Worm (Caenorhabditis elegans) whole organism, mixed stage, embryonic: ENCODE data around the gene mltn-6.

Experiments used
- M03D4.4 ChIP-seq: sonication (generic microtip); optimal IDR thresholded peaks from 2 replicates; lab custom pipeline; 2017; ENCODE audit warnings: mild to moderate bottlenecking, missing genetic modification characterization, missing compliant biosample characterization
- bed-3 ChIP-seq: fragments of 200-800 bp; sonication (Bioruptor generic); optimal IDR thresholded peaks from 3 replicates; lab custom pipeline; 2018; ENCODE audit warnings: mild to moderate bottlenecking, missing genetic modification characterization, moderate library complexity, missing compliant biosample characterization
- blmp-1 ChIP-seq: fragments of 150-350 bp; optimal IDR thresholded peaks from 2 replicates; lab custom pipeline; 2014; ENCODE audit warnings: missing biosample characterization, missing genetic modification characterization
- ceh-39 ChIP-seq: fragments of 150-350 bp; optimal IDR thresholded peaks from 2 replicates; lab custom pipeline; 2014; ENCODE audit warnings: missing biosample characterization, missing genetic modification characterization
- ceh-43 ChIP-seq: fragments of 200-800 bp; sonication (Bioruptor generic); optimal IDR thresholded peaks from 2 replicates; lab custom pipeline; 2018; ENCODE audit warnings: mild to moderate bottlenecking, missing genetic modification characterization, moderate library complexity, missing compliant biosample characterization
- ceh-83 ChIP-seq: fragments of 200-800 bp; sonication (Bioruptor generic); optimal IDR thresholded peaks from 2 replicates; lab custom pipeline; 2018; ENCODE audit warnings: mild to moderate bottlenecking, missing genetic modification characterization, missing compliant biosample characterization
- ces-1 ChIP-seq: fragments of 150-350 bp; optimal IDR thresholded peaks from 2 replicates; lab custom pipeline; 2014; ENCODE audit warnings: missing biosample characterization, missing genetic modification reagents, missing genetic modification characterization
- flh-1 ChIP-seq: fragments of 200-800 bp; sonication (Bioruptor generic); optimal IDR thresholded peaks from 2 replicates; lab custom pipeline; 2018; ENCODE audit warnings: mild to moderate bottlenecking, missing genetic modification characterization, moderate library complexity, missing compliant biosample characterization
- ham-2 ChIP-seq: fragments of 200-800 bp; sonication (Bioruptor generic); optimal IDR thresholded peaks from 2 replicates; lab custom pipeline; 2018; ENCODE audit warnings: mild to moderate bottlenecking, missing genetic modification characterization, missing compliant biosample characterization
- hlh-1 ChIP-seq: fragments of 150-350 bp; optimal IDR thresholded peaks from 2 replicates; lab custom pipeline; 2014; ENCODE audit warnings: missing biosample characterization, missing genetic modification reagents, missing genetic modification characterization
- lin-13 ChIP-seq: fragments of 150-350 bp; optimal IDR thresholded peaks from 2 replicates; lab custom pipeline; 2014; ENCODE audit warnings: missing biosample characterization, missing genetic modification characterization
- lin-32 ChIP-seq: fragments of 200-800 bp; sonication (Bioruptor generic); optimal IDR thresholded peaks from 2 replicates; lab custom pipeline; 2018; ENCODE audit warnings: mild to moderate bottlenecking, missing genetic modification characterization, missing compliant biosample characterization
- lsy-2 ChIP-seq: fragments of 150-350 bp; optimal IDR thresholded peaks from 2 replicates; lab custom pipeline; 2014; ENCODE audit warnings: missing biosample characterization, missing genetic modification characterization
- mab-5 ChIP-seq: fragments of 150-350 bp; optimal IDR thresholded peaks from 2 replicates; lab custom pipeline; 2014; ENCODE audit warnings: missing biosample characterization, missing genetic modification characterization
- mep-1 ChIP-seq: fragments of 150-350 bp; optimal IDR thresholded peaks from 2 replicates; lab custom pipeline; 2017; ENCODE audit warnings: missing biosample characterization, missing genetic modification reagents, missing genetic modification characterization, inconsistent platforms
- mls-2 ChIP-seq: sonication (generic microtip); optimal IDR thresholded peaks from 2 replicates; lab custom pipeline; 2016; ENCODE audit warnings: mild to moderate bottlenecking, missing genetic modification characterization, moderate library complexity, missing compliant biosample characterization
- nhr-12 ChIP-seq: fragments of 150-350 bp; optimal IDR thresholded peaks from 2 replicates; lab custom pipeline; 2014; ENCODE audit warnings: missing biosample characterization, missing genetic modification characterization
- nhr-2 ChIP-seq: fragments of 150-350 bp; optimal IDR thresholded peaks from 2 replicates; lab custom pipeline; 2014; ENCODE audit warnings: missing biosample characterization, missing genetic modification characterization
- nhr-237 ChIP-seq: fragments of 150-350 bp; optimal IDR thresholded peaks from 2 replicates; lab custom pipeline; 2014; ENCODE audit warnings: missing biosample characterization, missing genetic modification characterization
- nhr-28 ChIP-seq: fragments of 150-350 bp; optimal IDR thresholded peaks from 2 replicates; lab custom pipeline; 2014; ENCODE audit warnings: missing biosample characterization, missing genetic modification characterization
- nhr-76 ChIP-seq: sonication (generic microtip); optimal IDR thresholded peaks from 2 replicates; lab custom pipeline; 2017; ENCODE audit warnings: missing biosample characterization, missing genetic modification characterization
- sem-2 ChIP-seq: fragments of 200-800 bp; sonication (Bioruptor generic); optimal IDR thresholded peaks from 2 replicates; lab custom pipeline; 2018; ENCODE audit warnings: mild to moderate bottlenecking, missing genetic modification characterization, missing compliant biosample characterization
- snpc-4 ChIP-seq: fragments of 150-350 bp; optimal IDR thresholded peaks from 2 replicates; lab custom pipeline; 2014; ENCODE audit warnings: missing biosample characterization, missing genetic modification characterization
- sptf-1 ChIP-seq: sonication (generic microtip); optimal IDR thresholded peaks from 2 replicates; lab custom pipeline; 2017; ENCODE audit warnings: mild to moderate bottlenecking, missing genetic modification characterization, moderate library complexity, missing compliant biosample characterization
- tbx-8 ChIP-seq: fragments of 200-800 bp; sonication (Bioruptor generic); optimal IDR thresholded peaks from 2 replicates; lab custom pipeline; 2018; ENCODE audit warnings: mild to moderate bottlenecking, missing genetic modification characterization, moderate library complexity, missing compliant biosample characterization
- unc-120 ChIP-seq: sonication (generic microtip); optimal IDR thresholded peaks from 2 replicates; lab custom pipeline; 2017; ENCODE audit warnings: missing genetic modification characterization, missing compliant biosample characterization; ENCODE audit not compliant: poor library complexity, severe bottlenecking
- unc-62 ChIP-seq: fragments of 150-350 bp; optimal IDR thresholded peaks from 2 replicates; lab custom pipeline; 2014; ENCODE audit warnings: missing biosample characterization, missing genetic modification reagents, missing genetic modification characterization
- zip-8 ChIP-seq: fragments of 150-350 bp; optimal IDR thresholded peaks from 2 replicates; lab custom pipeline; 2014; ENCODE audit warnings: missing biosample characterization, missing genetic modification characterization
- ztf-11 ChIP-seq: fragments of 150-350 bp; optimal IDR thresholded peaks from 2 replicates; lab custom pipeline; 2014; ENCODE audit warnings: missing biosample characterization, missing genetic modification characterization

Gene mltn-6

DNA sequence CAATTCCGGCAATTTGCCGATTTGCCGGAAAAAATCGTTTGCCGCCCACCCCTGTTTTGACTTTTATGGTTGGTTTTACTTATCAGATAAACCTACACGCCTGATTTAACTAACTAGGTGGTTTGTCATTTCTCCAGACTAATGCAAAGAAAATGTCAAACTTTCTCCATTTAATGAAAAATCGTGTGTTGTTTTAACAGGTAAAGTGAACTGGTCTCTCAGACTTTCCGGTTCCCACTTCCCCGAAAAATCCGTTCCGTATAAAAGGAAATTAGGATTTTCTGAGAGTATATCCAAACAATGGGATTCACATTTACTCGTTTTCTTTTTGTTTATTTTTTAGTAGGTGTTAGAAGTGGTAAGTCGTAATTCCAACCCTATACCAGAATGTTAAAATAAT, at the start of gene mltn-6:
Gene mltn-6 (plus strand): TSS at position 301 of the 400 bp plus-strand sequence.
- TF ChIP-seq lsy-2 (tag; lab: Kevin White, UChicago) (no peak), ces-1 (no peak), bed-3 (no peak), nhr-12 (tag; lab: Kevin White, UChicago) (no peak), mep-1 (tag; lab: Kevin White, UChicago) (no peak), unc-120 (tag; lab: Kevin White, UChicago) (no peak), ztf-11 (tag; lab: Kevin White, UChicago) (no peak), lin-32 (no peak), nhr-76 (tag; lab: Kevin White, UChicago) (no peak), zip-8 (tag; lab: Kevin White, UChicago) (no peak)
- TF ChIP-seq, all 35 proteins: peak for 0

DNA sequence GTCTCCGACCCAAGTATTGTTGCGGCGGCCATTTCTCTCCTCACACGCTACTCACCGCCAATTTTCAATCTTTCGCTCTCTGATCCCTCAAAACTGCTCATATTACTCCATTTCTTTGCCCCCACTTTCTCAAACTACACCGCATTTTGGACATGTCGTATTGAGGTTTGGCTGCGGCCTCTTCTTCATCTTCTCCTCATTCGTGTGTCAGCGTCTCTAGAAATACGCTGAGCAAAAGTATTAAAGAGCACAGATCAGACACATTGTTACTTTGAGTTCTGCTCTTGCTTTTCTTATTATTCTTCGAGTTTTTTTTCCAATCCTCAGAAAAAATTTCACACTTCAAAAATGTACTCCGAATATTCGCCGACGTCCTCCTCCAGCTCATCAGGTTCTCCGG, 44.7 kb upstream of the mltn-6 start:
- TF ChIP-seq lin-32 (no peak), flh-1 (no peak), tbx-8 (no peak), ceh-43 (GFP tag; lab: Kevin White, UChicago) (no peak), lin-13 (no peak), ztf-11 (tag; lab: Kevin White, UChicago) (no peak), mls-2 (tag; lab: Kevin White, UChicago) (no peak), mep-1 (tag; lab: Kevin White, UChicago) (no peak)

DNA sequence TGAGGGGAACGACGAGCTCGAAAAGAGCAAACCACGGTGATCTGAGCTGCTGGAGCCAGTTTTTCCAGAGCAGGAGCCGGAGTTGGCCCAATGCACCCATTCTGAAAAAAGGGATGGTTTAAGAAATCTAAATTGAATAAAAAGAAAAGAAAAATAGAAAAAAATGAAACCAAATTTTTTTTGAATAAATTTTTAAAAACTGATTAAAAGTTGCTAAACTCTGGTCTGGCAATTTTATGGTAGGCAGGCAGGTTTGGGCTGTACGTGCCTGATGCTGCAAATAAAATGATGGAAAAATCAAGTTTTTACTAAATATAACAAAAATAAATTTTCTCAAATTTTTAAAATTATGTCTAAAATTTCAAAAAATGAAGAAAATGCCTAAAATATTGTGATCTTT, 34.1 kb upstream of the mltn-6 start, which contains the start of gene abt-4:
Gene abt-4 (minus strand): TSS at position 101 of the 400 bp plus-strand sequence.
- TF ChIP-seq hlh-1 (tag; lab: Kevin White, UChicago) (no peak), ceh-39 (no peak), ztf-11 (tag; lab: Kevin White, UChicago) (no peak), sptf-1 (tag; lab: Kevin White, UChicago) (no peak), nhr-76 (tag; lab: Kevin White, UChicago) (no peak), sem-2 (no peak), nhr-28 (tag; lab: Kevin White, UChicago) (no peak), flh-1 (no peak), blmp-1 (tag; lab: Kevin White, UChicago) (no peak), ceh-83 (no peak), unc-120 (tag; lab: Kevin White, UChicago) (no peak), M03D4.4 (tag; lab: Kevin White, UChicago) (no peak), mab-5 (tag; lab: Kevin White, UChicago) (no peak), zip-8 (tag; lab: Kevin White, UChicago) (no peak)

DNA sequence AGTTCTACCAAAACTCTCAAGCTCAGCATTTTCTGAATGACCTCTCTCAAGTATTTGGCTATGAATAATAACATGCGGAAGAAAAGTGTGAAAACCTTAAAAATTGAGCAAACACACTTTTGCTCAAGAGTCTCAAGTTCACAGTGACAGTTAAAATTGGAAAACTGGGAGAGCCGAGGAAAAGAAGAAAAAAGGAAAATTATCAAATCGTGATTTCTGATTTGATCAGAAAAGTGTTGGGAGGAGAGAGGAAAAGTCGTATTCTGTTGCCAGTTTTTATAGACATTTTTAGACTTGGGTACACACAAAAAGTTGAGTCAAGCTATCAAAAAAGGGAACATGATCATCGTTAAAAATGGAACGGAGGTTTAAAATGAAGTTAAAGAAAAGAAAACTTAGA, 33.5 kb upstream of the mltn-6 start:
- TF ChIP-seq bed-3 (no peak), sem-2 (no peak), sptf-1 (tag; lab: Kevin White, UChicago) (no peak), nhr-237 (tag; lab: Kevin White, UChicago) (no peak), tbx-8 (no peak), nhr-28 (tag; lab: Kevin White, UChicago) (no peak), lsy-2 (tag; lab: Kevin White, UChicago) (no peak), hlh-1 (tag; lab: Kevin White, UChicago) (no peak), lin-13 (no peak), unc-62 (GFP tag; lab: Kevin White, UChicago) (no peak), nhr-76 (tag; lab: Kevin White, UChicago) (no peak)

DNA sequence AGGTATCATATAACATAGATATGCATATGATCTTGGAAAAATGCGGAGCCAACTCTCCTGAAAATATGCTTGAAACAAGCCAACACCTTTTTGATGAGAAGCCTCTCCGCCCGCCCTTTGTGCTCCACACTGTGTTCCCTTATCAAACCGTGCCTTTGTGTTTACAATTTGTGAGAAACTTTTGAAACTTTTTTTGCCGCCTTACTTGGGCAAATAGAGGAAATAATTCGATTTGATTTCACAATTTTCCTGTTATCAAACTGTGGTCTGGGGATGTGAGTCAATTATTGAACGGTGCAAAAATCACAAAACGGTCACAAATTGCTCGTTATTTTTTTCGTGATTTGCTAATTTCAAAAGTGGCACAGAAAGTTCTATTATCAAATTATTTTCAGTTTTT, 32.2 kb upstream of the mltn-6 start:
- TF ChIP-seq mep-1 (tag; lab: Kevin White, UChicago) (no peak), snpc-4 (tag; lab: Kevin White, UChicago) (no peak), hlh-1 (tag; lab: Kevin White, UChicago) (no peak), sptf-1 (tag; lab: Kevin White, UChicago) (no peak), ceh-83 (no peak)

DNA sequence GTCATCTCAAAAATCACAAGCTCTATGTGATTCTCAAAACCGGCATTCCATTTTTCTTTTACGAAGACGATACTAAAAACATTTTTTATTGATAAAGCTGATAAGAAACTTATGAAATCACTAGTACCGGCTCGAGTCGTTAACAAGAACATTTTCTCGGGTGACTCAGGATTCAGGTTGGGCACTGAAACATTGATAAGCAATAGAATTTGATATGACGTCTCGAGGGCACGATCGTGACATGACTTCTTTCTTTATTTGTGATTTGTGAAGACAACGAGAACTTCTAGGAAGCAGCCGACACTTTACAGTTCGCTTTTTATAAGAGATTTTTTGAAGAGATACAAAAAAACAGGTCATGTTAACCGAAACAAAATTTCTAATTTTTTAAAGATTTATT, 31.0 kb upstream of the mltn-6 start:
- no peak for TF ChIP-seq nhr-2 (tag; lab: Kevin White, UChicago)
- TF ChIP-seq ceh-39 = no peak
- no peak for TF ChIP-seq nhr-237 (tag; lab: Kevin White, UChicago)
- no peak for TF ChIP-seq ces-1
- TF ChIP-seq lin-13 = no peak
- TF ChIP-seq nhr-76 (tag; lab: Kevin White, UChicago) = no peak
- TF ChIP-seq mls-2 (tag; lab: Kevin White, UChicago) = no peak
- no peak for TF ChIP-seq lin-32
- no peak for TF ChIP-seq ham-2 (GFP tag; lab: Kevin White, UChicago)
